Fruit fly (Drosophila melanogaster): ENCODE measurements around the gene galene.

DNA sequence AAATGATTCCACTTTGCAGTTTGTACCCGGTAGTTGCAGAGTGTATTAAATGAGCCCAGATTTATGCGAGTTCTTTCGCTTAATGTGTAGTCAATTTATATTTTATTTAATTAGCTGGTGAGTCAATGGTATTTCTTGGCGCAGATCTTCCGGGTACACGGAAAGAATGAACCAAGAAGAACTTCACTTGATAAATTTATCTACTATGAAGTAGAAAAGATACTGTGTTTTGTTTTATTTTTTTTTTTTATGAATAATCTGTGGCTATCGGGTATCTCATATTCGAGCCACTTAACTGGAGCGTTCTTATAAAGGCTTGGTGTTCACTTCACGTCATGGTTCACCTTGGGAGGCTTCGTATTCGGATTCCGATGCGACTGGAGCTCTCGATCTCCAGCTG, 29.5 kb downstream of the galene start:
- peak in 1 of 2 experiments; percentile 43 for TF ChIP-seq foxo (GFP tag; optimal IDR thresholded peaks at IDR 0.05)
- no peak for TF ChIP-seq GATAd (GFP tag; optimal IDR thresholded peaks at IDR 0.05)
- TF ChIP-seq woc (GFP tag; optimal IDR thresholded peaks at IDR 0.05) = peak; percentile 71
- TF ChIP-seq psq (GFP tag; optimal IDR thresholded peaks at IDR 0.05) = no peak
- no peak for TF ChIP-seq N (GFP tag; optimal IDR thresholded peaks at IDR 0.05)
- TF ChIP-seq Dfd (GFP tag; optimal IDR thresholded peaks at IDR 0.05) = no peak
- peak; percentile 2 for TF ChIP-seq Hnf4 (GFP tag; optimal IDR thresholded peaks at IDR 0.05)
